Worm (Caenorhabditis elegans): ENCODE measurements around the gene T07D3.9.

DNA sequence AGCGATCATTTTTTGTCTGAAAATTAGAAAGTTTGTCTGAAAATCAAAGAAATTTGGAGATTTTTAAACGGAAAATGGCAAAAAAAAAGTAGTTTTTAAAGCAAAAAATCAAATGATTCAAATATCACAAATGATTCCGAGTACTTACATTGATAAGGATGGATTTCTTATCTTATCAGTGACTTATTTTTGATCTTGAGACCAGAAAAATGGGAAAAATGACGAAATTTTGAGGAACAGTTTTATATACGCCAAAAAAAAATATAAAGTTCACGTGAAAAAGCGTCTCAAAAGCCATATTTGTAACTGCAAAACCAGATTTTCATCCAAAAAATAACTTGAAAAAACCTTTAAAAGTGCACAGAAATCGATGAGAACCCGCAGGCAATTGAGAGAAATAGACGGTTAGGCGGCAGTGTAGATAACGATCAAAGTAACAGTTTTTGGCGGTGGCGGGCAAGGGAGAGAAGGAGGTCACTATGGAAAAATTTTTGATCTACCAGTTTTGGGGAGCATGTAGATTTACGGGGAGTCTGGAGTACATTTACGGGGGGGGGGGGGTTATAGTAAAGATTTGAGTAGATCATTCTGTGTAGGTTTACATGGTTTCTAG lies at the start of gene T07D3.9:
- TF ChIP-seq ztf-29 (GFP tag; IDR thresholded peaks at IDR 0.05) (no peak), ref-1 (GFP tag; conservative IDR thresholded peaks at IDR 0.05) (no peak), flt-1 (GFP tag; IDR thresholded peaks at IDR 0.05) (no peak), klf-2 (GFP tag; conservative IDR thresholded peaks at IDR 0.05) (no peak)
